Fruit fly (Drosophila melanogaster): ENCODE data around the gene Oseg2.

Gene Oseg2

DNA sequence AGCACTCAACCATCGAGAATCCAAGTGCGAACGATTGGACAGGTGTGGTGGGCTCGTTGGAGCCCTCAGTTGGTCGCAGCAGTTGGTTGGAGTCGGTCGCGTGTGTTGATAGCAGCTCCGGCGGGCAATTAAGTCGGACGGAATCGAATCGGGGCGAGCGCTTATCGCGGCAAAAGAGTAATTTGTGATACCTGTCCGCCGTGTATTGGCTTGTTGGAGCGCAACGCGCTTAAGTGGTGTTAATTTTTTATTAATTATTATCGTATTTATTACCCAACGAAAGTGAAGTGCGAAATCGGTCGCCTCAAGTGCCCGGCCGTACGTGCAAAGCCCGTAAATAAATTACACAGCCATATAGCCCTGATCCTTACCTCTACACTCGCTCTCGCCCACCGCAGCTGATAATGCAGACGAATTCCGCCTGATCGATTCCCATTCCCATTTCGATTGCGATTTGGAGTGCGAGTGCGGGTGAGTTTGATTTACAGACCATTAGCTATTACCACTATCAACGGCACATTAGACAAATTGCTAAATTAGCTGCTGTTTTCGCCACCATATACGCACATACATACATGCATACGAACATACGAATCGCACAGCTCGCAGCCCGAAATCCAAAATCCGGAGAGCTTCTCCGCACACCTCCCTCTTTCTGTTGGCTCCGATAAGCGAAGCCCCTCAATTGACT is 8.2 kb downstream of the Oseg2 start, which contains the start of gene ACXD:
Gene ACXD, plus strand, starts transcription at position 66 of the 691 bp plus-strand sequence.
- TF ChIP-seq CG34406 (GFP tag; optimal IDR thresholded peaks at IDR 0.05) (no peak), vri (GFP tag; optimal IDR thresholded peaks at IDR 0.05) (peak; percentile 46), acj6 (GFP tag; optimal IDR thresholded peaks at IDR 0.05) (no peak), Met (GFP tag; optimal IDR thresholded peaks at IDR 0.05) (no peak), svp (GFP tag) (peak; percentile 78)

DNA sequence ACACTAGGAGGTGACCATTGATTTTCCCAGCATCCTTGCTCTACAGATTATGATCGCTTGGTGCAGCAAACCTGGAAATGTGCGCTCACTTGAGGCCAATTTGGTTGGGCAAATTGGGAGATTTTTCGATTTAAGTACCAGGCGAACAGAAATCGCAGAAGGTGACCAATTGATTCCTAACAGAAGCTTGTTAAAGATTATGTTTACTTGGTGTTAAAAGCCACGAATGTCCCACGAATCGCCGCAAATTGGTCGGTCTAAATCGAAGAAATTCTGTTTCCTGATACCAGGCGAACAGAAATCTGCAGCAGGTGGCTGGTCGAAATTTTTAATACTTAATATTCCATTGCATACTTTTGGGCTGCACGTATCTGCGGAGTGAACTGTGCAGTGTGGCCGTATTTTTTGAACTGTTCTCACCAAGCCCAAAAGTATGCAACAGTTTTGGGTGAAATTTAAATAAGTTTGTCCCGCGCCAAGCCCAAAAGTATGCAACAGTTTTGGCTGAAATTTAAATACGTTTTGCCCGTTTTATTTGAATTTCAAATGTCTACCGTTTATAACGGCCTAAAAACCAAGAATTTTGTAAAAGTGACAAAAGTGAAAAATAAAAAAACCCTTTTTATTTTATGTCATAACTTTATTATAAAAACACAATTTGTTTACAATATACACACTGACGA is 14.5 kb downstream of the Oseg2 start, which contains the start of gene CG32301:
Gene CG32301, plus strand, starts transcription at position 633 of the 683 bp plus-strand sequence.
- TF ChIP-seq CG8319 (GFP tag; optimal IDR thresholded peaks at IDR 0.05): peak; percentile 8
- no peak for TF ChIP-seq spab (GFP tag; optimal IDR thresholded peaks at IDR 0.05)
- TF ChIP-seq pdm3 (GFP tag; optimal IDR thresholded peaks at IDR 0.05): no peak
- TF ChIP-seq svp (GFP tag): no peak
- no peak for TF ChIP-seq CG6276 (GFP tag; optimal IDR thresholded peaks at IDR 0.05)
- TF ChIP-seq Lpt (GFP tag; optimal IDR thresholded peaks at IDR 0.05): no peak
- no peak for TF ChIP-seq fd85E (GFP tag; optimal IDR thresholded peaks at IDR 0.05)
- no peak for TF ChIP-seq fkh (GFP tag; optimal IDR thresholded peaks at IDR 0.05)
- no peak for TF ChIP-seq Smox (GFP tag; optimal IDR thresholded peaks at IDR 0.05)
- TF ChIP-seq CG4318 (GFP tag; optimal IDR thresholded peaks at IDR 0.05): no peak
- TF ChIP-seq CG15336 (GFP tag; IDR thresholded peaks at IDR 0.05): 0 out of 2 replicates have a peak, but pooled peaks have one; percentile 13
- TF ChIP-seq Hr38 (GFP tag; optimal IDR thresholded peaks at IDR 0.05): no peak
- TF ChIP-seq CG6854 (GFP tag; optimal IDR thresholded peaks at IDR 0.05): no peak

DNA sequence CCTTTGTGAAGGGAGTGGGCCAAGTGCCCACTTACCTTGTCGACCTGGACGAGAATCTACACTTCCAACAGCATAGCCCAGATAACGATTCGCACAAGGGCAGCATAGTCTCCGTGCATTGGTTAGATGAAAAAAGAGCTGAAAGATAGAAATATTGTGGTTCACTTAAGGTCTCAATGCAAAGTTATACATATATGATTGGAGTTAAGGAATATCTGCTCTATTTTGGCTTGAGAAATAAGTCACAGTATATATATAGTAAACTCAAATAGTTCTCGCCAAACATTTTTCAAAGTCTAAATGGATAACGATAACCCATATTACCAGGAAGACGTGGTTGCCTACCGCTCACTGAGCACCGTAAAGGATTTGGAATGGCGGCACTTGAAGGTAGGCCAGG is 18.9 kb downstream of the Oseg2 start, which contains the start of gene CG32305:
Gene CG32305, plus strand, starts transcription at position 301 of the 400 bp plus-strand sequence.
- TF ChIP-seq ss (GFP tag; optimal IDR thresholded peaks at IDR 0.05) (no peak), Hr4 (GFP tag; optimal IDR thresholded peaks at IDR 0.05) (no peak), CG6854 (GFP tag; optimal IDR thresholded peaks at IDR 0.05) (no peak), CG6276 (GFP tag; optimal IDR thresholded peaks at IDR 0.05) (no peak), achi (GFP tag; optimal IDR thresholded peaks at IDR 0.05) (no peak), CG32006 (GFP tag; optimal IDR thresholded peaks at IDR 0.05) (no peak)

DNA sequence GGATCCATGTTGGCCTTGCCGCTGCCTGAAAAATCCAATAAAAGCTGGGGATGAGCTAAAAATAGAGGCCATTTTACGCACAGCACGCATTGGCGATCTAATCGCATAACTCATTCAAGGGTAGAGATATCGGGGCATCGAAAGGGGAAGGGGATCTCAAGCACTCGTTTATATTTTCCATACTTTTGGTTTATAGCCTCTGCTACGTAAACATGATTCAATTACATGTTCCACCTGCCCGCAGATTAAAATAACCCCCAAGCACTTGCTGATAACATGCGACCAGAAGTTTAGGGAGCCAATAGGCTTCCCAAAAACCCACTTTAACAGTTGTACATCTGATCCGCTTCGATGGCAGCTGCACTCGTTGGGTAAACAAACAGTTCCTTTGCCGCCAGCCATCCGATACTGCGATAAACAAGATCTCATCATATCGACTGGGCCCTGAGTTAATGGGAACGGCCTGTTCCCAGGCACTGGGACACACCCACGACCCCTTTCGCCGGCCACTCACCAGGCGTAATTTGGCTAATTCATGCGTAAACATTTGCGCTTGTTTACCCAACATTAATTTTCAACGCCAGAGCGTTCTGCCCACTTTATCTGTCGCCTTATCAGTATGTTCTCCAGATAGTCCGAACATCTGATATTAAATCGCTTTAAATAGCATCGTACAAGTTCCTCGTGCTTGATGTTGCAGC is 24.7 kb downstream of the Oseg2 start:
- TF ChIP-seq eg (GFP tag; IDR thresholded peaks at IDR 0.05): no peak
- TF ChIP-seq CG10631 (GFP tag; optimal IDR thresholded peaks at IDR 0.05): no peak
- TF ChIP-seq CG10669 (GFP tag; optimal IDR thresholded peaks at IDR 0.05): no peak
- no peak for TF ChIP-seq Lpt (GFP tag; optimal IDR thresholded peaks at IDR 0.05)
- TF ChIP-seq Hr4 (GFP tag; optimal IDR thresholded peaks at IDR 0.05): no peak
- peak; percentile 81 for TF ChIP-seq fkh (GFP tag; optimal IDR thresholded peaks at IDR 0.05)
- no peak for TF ChIP-seq salr (GFP tag; optimal IDR thresholded peaks at IDR 0.05)

DNA sequence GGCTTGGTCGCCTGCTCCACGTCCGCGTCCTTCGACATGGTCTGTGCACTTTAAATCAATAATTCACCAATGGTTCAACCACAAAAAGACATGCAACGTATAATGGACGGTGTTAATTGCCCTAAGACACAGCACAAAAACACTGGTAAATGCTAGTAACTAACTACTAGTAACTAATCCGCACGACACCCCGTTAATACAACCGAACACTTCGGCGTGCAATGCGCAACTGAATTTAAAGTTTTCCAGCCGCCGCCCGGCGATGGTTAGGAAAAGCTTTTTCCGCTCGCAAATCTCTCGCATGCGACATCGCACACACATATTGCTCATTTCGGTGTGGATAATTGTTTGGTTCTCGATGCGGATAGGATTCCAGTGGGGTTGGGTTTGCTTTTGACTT is 26.3 kb downstream of the Oseg2 start:
- TF ChIP-seq esn (GFP tag; optimal IDR thresholded peaks at IDR 0.05) (no peak), eg (GFP tag; IDR thresholded peaks at IDR 0.05) (peak; percentile 51; the same call in 2 of the 3 replicates), CG15336 (GFP tag; IDR thresholded peaks at IDR 0.05) (peak; percentile 20; the same call in 1 of the 2 replicates), CG8119 (GFP tag; IDR thresholded peaks at IDR 0.05) (peak; percentile 11; the same call in 1 of the 3 replicates), fkh (GFP tag; optimal IDR thresholded peaks at IDR 0.05) (no peak)

Measured in whole organism, prepupa.